Fruit fly (Drosophila melanogaster): ENCODE data around the gene Ptpmeg.

Ptpmeg gene

DNA sequence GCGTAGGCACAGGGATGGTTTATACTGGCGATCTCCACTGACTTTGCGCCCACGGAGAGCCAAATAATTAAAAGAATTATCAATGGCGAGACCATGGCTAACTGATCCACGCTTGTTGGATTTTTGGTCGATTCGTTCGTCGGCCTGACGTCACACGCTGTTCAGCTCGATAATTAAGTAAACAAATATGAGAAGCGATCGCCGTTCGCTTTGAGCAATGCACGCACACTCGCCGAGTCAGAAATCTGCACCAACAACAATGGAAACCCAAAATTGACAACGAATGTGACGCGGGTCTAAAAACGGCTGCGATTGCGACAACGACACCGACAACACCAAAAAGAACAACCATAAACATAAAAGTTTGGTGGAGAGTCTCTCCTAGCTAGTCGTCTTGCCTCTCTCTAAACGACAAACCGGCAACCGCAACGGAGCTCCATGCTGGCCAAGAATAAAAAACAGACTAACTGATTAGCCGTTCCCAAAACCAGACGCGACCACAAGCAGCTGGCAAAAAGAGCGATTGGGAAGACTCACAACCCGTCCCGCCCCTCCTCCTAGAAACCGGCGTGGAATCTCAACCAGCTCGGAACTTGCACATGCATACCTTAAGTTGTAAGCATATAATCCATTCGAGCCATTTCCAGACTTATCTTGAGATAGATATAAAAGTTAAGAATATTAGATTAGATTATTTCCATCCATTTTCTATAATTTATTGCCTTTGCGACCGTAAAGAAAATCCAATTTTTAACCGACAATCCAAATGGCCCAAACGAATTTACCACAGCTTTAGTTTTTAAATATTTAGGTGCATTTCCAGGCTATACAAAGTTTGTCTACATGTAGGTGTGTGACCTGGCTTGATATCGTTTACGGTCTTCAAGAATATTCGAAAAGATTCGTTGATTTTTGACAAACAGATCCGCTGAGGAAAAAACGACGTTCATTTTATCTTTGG, 4.2 kb downstream of the Ptpmeg start, which contains the start of gene mthl9 (continued):
- TF ChIP-seq foxo (GFP tag; optimal IDR thresholded peaks at IDR 0.05) (no peak), OdsH (GFP tag; optimal IDR thresholded peaks at IDR 0.05) (no peak), CG32264 (GFP tag; optimal IDR thresholded peaks at IDR 0.05) (no peak), jim (GFP tag; optimal IDR thresholded peaks at IDR 0.05) (no peak)

- TF ChIP-seq CG9705 (GFP tag; optimal IDR thresholded peaks at IDR 0.05) = no peak
- TF ChIP-seq Hr78 (GFP tag; optimal IDR thresholded peaks at IDR 0.05) = no peak
- TF ChIP-seq Myc (optimal IDR thresholded peaks at IDR 0.05) = no peak
- no peak for TF ChIP-seq N (GFP tag; optimal IDR thresholded peaks at IDR 0.05)
- no peak for TF ChIP-seq foxo (GFP tag; optimal IDR thresholded peaks at IDR 0.05)
- no peak for TF ChIP-seq Jra (GFP tag; optimal IDR thresholded peaks at IDR 0.05)
- no peak for TF ChIP-seq GATAd (GFP tag; optimal IDR thresholded peaks at IDR 0.05)
- no peak for TF ChIP-seq br (GFP tag; optimal IDR thresholded peaks at IDR 0.05)
- TF ChIP-seq rgr (GFP tag; optimal IDR thresholded peaks at IDR 0.05) = no peak
- TF ChIP-seq sage (GFP tag; optimal IDR thresholded peaks at IDR 0.05) = no peak
- TF ChIP-seq OdsH (GFP tag; optimal IDR thresholded peaks at IDR 0.05) = no peak
Measured at dm6 chr3L:337148-337547, 9.3 kb downstream of the Ptpmeg start.

DNA sequence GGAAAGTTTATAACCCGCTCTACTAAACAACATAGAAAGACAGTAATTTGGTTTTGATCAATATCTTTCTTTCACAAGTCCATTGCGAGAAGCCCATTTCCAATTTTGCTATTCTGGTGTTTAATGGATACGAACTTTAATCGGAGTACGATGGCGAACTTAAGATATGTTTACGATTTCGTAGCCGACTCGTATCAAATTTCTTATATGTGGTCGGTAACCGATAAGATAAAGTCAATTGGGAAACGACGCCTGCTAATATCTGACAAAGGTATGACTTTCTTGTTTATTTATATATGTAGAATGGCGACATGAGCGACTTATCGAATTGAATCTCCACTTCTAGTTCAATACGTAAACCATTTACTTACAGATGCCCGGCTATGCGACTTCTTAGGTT, 10.2 kb downstream of the Ptpmeg start:
- no peak for TF ChIP-seq Rel (GFP tag; optimal IDR thresholded peaks at IDR 0.05)
- peak; percentile 17 for TF ChIP-seq Rel (tag; optimal IDR thresholded peaks at IDR 0.05)
- TF ChIP-seq N (GFP tag; optimal IDR thresholded peaks at IDR 0.05) = no peak

DNA sequence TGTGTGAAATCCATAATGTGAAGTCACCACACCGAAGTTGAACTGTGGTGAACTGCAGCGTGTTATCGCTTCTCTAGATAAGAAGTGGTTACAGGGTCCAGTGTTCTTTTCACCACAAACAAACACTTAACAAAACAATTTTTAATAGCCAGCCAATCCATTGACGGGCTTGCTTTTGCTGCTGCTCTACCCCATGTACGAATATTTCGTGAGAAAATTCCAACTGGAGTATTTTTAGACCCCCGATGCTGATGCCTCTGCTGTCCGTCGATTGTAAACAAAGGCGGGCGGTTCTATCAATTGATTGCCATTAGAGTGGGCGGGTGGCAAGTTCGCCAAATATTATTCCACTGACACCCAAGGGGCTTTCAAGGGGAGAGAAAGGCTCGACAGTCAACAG, 11.2 kb downstream of the Ptpmeg start:
- TF ChIP-seq jim (GFP tag; optimal IDR thresholded peaks at IDR 0.05) = no peak
- no peak for TF ChIP-seq Rel (GFP tag; optimal IDR thresholded peaks at IDR 0.05)
- peak; percentile 6 for TF ChIP-seq Rel (tag; optimal IDR thresholded peaks at IDR 0.05)
- TF ChIP-seq Mio (GFP tag; optimal IDR thresholded peaks at IDR 0.05) = no peak
- no peak for TF ChIP-seq Vsx2 (GFP tag; optimal IDR thresholded peaks at IDR 0.05; ENCODE audit: partially characterized antibody)
- peak in 1 of 2 experiments; percentile 24 for TF ChIP-seq foxo (GFP tag; optimal IDR thresholded peaks at IDR 0.05)
- TF ChIP-seq Hnf4 (GFP tag; optimal IDR thresholded peaks at IDR 0.05) = peak; percentile 14
- no peak for TF ChIP-seq Hr83 (GFP tag; optimal IDR thresholded peaks at IDR 0.05; ENCODE audit: poor library complexity, severe bottlenecking)
- peak; percentile 15 for TF ChIP-seq h (GFP tag; optimal IDR thresholded peaks at IDR 0.05)
- no peak for TF ChIP-seq lola (GFP tag; optimal IDR thresholded peaks at IDR 0.05)
- TF ChIP-seq woc (GFP tag; optimal IDR thresholded peaks at IDR 0.05) = no peak
- no peak for TF ChIP-seq fru (GFP tag; optimal IDR thresholded peaks at IDR 0.05)
- no peak for TF ChIP-seq Dif (GFP tag; optimal IDR thresholded peaks at IDR 0.05; ENCODE audit: partially characterized antibody)
- peak; percentile 18 for TF ChIP-seq Sp1 (GFP tag; optimal IDR thresholded peaks at IDR 0.05)
- TF ChIP-seq HLH106 (tag; optimal IDR thresholded peaks at IDR 0.05) = peak; percentile 15

DNA sequence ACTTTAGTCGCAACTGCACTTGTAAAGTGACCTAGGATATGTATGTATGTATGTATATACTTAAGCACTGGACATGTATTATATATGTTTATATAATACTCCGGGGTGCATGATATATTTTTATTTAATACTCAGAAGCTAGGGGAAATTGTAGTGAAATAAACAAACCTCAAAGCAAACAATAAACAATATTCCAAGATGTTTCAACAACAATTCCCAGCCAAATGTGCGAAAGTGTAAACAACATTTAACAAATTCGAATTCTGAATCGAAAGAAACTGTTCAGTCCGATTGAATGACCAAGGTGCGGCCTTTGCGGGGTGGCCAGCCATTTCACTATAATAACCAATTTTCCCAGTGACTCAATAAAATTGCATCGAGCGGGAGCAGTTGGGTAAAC, 12.2 kb downstream of the Ptpmeg start:
- TF ChIP-seq brk (GFP tag; optimal IDR thresholded peaks at IDR 0.05) = no peak
- TF ChIP-seq foxo (GFP tag; optimal IDR thresholded peaks at IDR 0.05) = no peak
- no peak for TF ChIP-seq woc (GFP tag; optimal IDR thresholded peaks at IDR 0.05)
- no peak for TF ChIP-seq CG9705 (GFP tag; optimal IDR thresholded peaks at IDR 0.05)
- TF ChIP-seq Jra (GFP tag; optimal IDR thresholded peaks at IDR 0.05) = no peak
- TF ChIP-seq Sp1 (GFP tag; optimal IDR thresholded peaks at IDR 0.05) = no peak
- no peak for TF ChIP-seq tai (GFP tag; optimal IDR thresholded peaks at IDR 0.05)
- no peak for TF ChIP-seq Mio (GFP tag; optimal IDR thresholded peaks at IDR 0.05)
- TF ChIP-seq psq (GFP tag; optimal IDR thresholded peaks at IDR 0.05) = no peak
- no peak for TF ChIP-seq N (GFP tag; optimal IDR thresholded peaks at IDR 0.05)

DNA sequence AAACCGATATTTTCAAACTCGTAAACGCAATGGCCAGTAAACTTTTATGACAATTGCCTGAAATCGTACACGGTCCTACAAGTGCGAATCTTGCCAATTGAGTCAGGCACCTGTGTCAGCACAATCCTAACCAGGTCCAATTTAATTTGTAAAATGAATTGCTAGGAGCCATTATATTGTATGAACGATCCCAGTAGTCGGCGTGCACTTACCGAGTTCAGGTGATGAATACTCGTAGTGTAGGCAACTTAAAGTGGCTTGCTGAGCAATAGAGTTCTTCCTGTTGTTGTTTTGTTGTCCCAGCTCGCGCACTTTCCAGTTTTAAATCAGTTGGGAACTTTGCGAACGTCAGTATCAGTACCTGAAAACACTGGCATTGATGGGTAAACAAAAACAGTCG, 12.7 kb downstream of the Ptpmeg start:
- TF ChIP-seq brk (GFP tag; optimal IDR thresholded peaks at IDR 0.05) = no peak
- no peak for TF ChIP-seq fru (GFP tag; optimal IDR thresholded peaks at IDR 0.05)

All from whole organism, wandering third instar larva.